Worm (Caenorhabditis elegans) whole organism, young adult: ENCODE data around the gene F41G4.8.

Experiments used
- C06A6.2 ChIP-seq: fragments of 200-800 bp; sonication (Bioruptor generic); conservative IDR thresholded peaks from 2 replicates; pipeline ENCODE4 v1.3.6; 2022; ENCODE audit warnings: missing genetic modification characterization, missing compliant biosample characterization
- F55B11.4 ChIP-seq: sonication (generic microtip); optimal IDR thresholded peaks from 2 replicates; lab custom pipeline; 2016; ENCODE audit warnings: missing compliant biosample characterization, missing genetic modification characterization, borderline replicate concordance; ENCODE audit not compliant: insufficient read depth
- F57C9.4 ChIP-seq: sonication (generic microtip); optimal IDR thresholded peaks from 2 replicates; lab custom pipeline; 2017; ENCODE audit warnings: mild to moderate bottlenecking, missing genetic modification characterization, missing compliant biosample characterization
- K12H6.12 ChIP-seq: fragments of 200-800 bp; sonication (Bioruptor generic); optimal IDR thresholded peaks from 2 replicates; lab custom pipeline; 2018; ENCODE audit warnings: mild to moderate bottlenecking, missing genetic modification characterization, missing compliant biosample characterization
- T26A5.8 ChIP-seq: sonication (generic microtip); optimal IDR thresholded peaks from 2 replicates; lab custom pipeline; 2016; ENCODE audit warnings: missing genetic modification characterization, missing compliant biosample characterization
- Y53F4B.3 ChIP-seq: fragments of 200-800 bp; sonication (Bioruptor generic); IDR thresholded peaks from 2 replicates; pipeline ENCODE4 v1.3.6; 2022; ENCODE audit warnings: missing genetic modification reagents, missing genetic modification characterization, missing compliant biosample characterization
- ama-1 ChIP-seq, 3 experiments: fragments of 150-350 bp in 1 of 3; sonication (generic microtip) in 2 of 3; optimal IDR thresholded peaks; 2 replicates each; lab custom pipeline; 2014 to 2018; ENCODE audit warnings: missing biosample characterization in 2 of 3, missing genetic modification characterization in 2 of 3, missing genetic modification reagents in 2 of 3
- bed-2 ChIP-seq: fragments of 200-800 bp; sonication (Bioruptor generic); IDR thresholded peaks from 2 replicates; pipeline ENCODE4 v1.3.6; 2022; ENCODE audit warnings: missing genetic modification reagents, missing genetic modification characterization, missing compliant biosample characterization
- lir-1 ChIP-seq: fragments of 200-800 bp; sonication (Bioruptor generic); conservative IDR thresholded peaks from 2 replicates; pipeline ENCODE4 v1.3.6; 2022; ENCODE audit warnings: missing genetic modification reagents, missing genetic modification characterization, missing compliant biosample characterization
- nhr-90 ChIP-seq: sonication (generic microtip); optimal IDR thresholded peaks from 2 replicates; lab custom pipeline; 2016; ENCODE audit warnings: missing genotype, mild to moderate bottlenecking, missing genetic modification characterization, missing compliant biosample characterization
- pha-4 ChIP-seq: fragments of 150-350 bp; sonication (generic microtip); optimal IDR thresholded peaks from 2 replicates; lab custom pipeline; 2014; ENCODE audit warnings: missing biosample characterization, missing genetic modification reagents, missing genetic modification characterization
- unc-130 ChIP-seq: sonication (generic microtip); optimal IDR thresholded peaks from 2 replicates; lab custom pipeline; 2016; ENCODE audit warnings: missing genetic modification reagents, missing genetic modification characterization, missing compliant biosample characterization
- unc-62 ChIP-seq: fragments of 150-350 bp; optimal IDR thresholded peaks from 2 replicates; lab custom pipeline; 2014; ENCODE audit warnings: missing biosample characterization, missing genetic modification reagents, missing genetic modification characterization

- TF ChIP-seq nhr-90 (tag; lab: Kevin White, UChicago) = no peak
- TF ChIP-seq C06A6.2 (GFP tag; lab: Robert Waterston, UW) = no peak
- TF ChIP-seq Y53F4B.3 (GFP tag; lab: Robert Waterston, UW) = no peak
- TF ChIP-seq K12H6.12 (tag; lab: Kevin White, UChicago) = no peak
- TF ChIP-seq pha-4 (tag; lab: Kevin White, UChicago) = no peak
- no peak for TF ChIP-seq F55B11.4 (tag; lab: Kevin White, UChicago)
- no peak for TF ChIP-seq lir-1
- no peak for TF ChIP-seq F57C9.4 (tag; lab: Kevin White, UChicago)
- TF ChIP-seq T26A5.8 (tag; lab: Kevin White, UChicago) = no peak
- TF ChIP-seq bed-2 (GFP tag; lab: Robert Waterston, UW) = no peak
- no peak for TF ChIP-seq unc-130 (GFP tag; lab: Kevin White, UChicago)
- TF ChIP-seq ama-1 (optimal IDR thresholded peaks at IDR 0.05; lab: Kevin White, UChicago) = no peak
- no peak for TF ChIP-seq ama-1 (GFP tag; optimal IDR thresholded peaks at IDR 0.05; lab: Kevin White, UChicago)
- TF ChIP-seq unc-62 (GFP tag; lab: Kevin White, UChicago) = no peak
Observed at ce11 chrX:16807015-16807414, 37.8 kb downstream of the F41G4.8 start, which contains the start of gene mec-4.
